Worm (Caenorhabditis elegans): ENCODE data around the gene mam-3.
A peak's percentile ranks its signal among the peaks of the same experiment; 100 is the strongest.

mam-3 gene

DNA sequence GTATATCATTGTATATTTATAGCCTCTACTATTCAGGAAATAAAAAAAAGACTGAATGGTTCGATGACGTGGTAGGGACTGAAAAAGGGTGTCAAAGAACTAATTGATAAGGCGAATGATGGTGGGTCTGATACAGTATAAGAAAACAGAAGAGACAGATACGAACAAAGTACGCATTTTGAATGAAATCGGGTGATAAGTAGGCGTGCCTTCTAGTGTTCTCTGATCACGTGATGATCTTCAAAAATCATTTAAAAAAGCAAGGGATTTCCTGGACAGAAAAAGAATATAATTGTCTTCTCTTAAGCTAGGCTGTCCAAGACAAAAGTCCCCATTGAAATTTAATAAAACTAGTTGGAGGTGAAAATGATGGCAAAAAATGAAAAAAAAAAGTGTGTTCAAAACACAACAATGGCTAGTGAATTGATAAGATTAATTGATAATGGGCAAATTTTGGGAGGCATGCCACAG lies 51.9 kb downstream of the mam-3 start (continued):
- TF ChIP-seq lin-40 (tag; optimal IDR thresholded peaks at IDR 0.05) (peak; percentile 77), C17E4.6 (GFP tag; IDR thresholded peaks at IDR 0.05) (no peak), let-607 (tag; optimal IDR thresholded peaks at IDR 0.05) (peak in 1 of 2 experiments; percentile 41), dpl-1 (GFP tag; optimal IDR thresholded peaks at IDR 0.05) (no peak), hlh-26 (GFP tag; conservative IDR thresholded peaks at IDR 0.05) (no peak), nhr-80 (tag; optimal IDR thresholded peaks at IDR 0.05) (peak; percentile 81), snpc-1.3 (tag; optimal IDR thresholded peaks at IDR 0.05; ENCODE audit: insufficient read depth) (no peak), lin-26 (GFP tag; IDR thresholded peaks at IDR 0.05) (no peak), ceh-91 (GFP tag; IDR thresholded peaks at IDR 0.05) (no peak), F10E7.11 (tag; optimal IDR thresholded peaks at IDR 0.05) (no peak), ceh-79 (tag; optimal IDR thresholded peaks at IDR 0.05) (no peak), rpc-1 (optimal IDR thresholded peaks at IDR 0.05) (no peak), rpc-1 (tag; optimal IDR thresholded peaks at IDR 0.05) (no peak), sptf-2 (GFP tag; optimal IDR thresholded peaks at IDR 0.05) (no peak), Y95B8A.8 (GFP tag; IDR thresholded peaks at IDR 0.05) (no peak), zim-3 (tag; optimal IDR thresholded peaks at IDR 0.05) (no peak), tlf-1 (GFP tag; optimal IDR thresholded peaks at IDR 0.05) (peak; percentile 5)

DNA sequence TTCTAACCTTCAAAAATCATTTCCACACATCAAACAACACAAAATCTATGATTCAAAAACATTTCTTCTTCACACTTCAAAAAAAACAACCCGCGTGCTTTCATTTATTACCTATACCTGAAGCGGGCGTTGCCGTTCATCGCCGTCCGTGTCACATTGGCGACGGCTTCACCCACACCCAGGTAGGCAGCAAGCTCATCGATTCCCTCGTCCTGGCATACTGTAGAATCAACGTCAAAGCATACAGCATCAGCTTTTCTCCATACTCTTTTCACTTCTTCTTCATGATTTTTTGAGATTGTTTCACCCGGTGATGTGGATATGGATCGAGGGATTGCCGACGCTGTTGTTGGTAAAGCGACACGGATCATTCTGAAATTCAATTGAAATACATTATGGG lies 52.9 kb downstream of the mam-3 start:
- TF ChIP-seq mel-28 (tag; optimal IDR thresholded peaks at IDR 0.05; ENCODE audit: borderline replicate concordance) = no peak
- TF ChIP-seq ztf-26 (tag; optimal IDR thresholded peaks at IDR 0.05) = peak; percentile 35
- TF ChIP-seq zim-3 (tag; optimal IDR thresholded peaks at IDR 0.05) = peak; percentile 67
- TF ChIP-seq tbp1 (GFP tag; optimal IDR thresholded peaks at IDR 0.05) = no peak
- TF ChIP-seq dox-1 (GFP tag; IDR thresholded peaks at IDR 0.05) = 0 out of 2 replicates have a peak, but pooled peaks have one; percentile 28
- TF ChIP-seq attf-5 (GFP tag; optimal IDR thresholded peaks at IDR 0.05) = no peak
- no peak for TF ChIP-seq efl-1 (GFP tag; optimal IDR thresholded peaks at IDR 0.05)
- 0 out of 2 replicates have a peak, but pooled peaks have one; percentile 40 for TF ChIP-seq hsf-1 (GFP tag; IDR thresholded peaks at IDR 0.05)
- no peak for TF ChIP-seq cebp-2 (GFP tag; IDR thresholded peaks at IDR 0.05)
- TF ChIP-seq ztf-28 (GFP tag; IDR thresholded peaks at IDR 0.05) = no peak
- TF ChIP-seq lir-1 (GFP tag; conservative IDR thresholded peaks at IDR 0.05) = no peak
- no peak for TF ChIP-seq B0019.2 (GFP tag; conservative IDR thresholded peaks at IDR 0.05)

DNA sequence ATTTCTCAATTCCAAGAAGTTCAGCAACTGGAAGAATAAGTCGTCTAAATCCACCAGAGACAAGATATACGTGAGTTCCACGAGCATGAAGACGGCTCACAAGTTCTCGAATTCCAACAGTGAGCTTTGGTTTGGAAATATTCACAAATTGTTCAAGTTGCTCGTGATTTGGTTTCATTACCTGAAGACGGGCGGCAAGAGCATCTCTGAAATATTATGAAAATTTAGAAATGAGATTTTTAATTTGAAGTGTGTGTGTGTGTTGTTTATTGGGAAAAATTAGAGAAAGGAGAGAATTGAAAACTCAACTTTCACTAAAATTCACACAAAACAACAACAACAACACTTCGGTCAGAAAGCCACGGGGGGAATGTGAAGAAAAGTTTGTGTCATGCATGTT lies 54.4 kb downstream of the mam-3 start:
- no peak for TF ChIP-seq hmg-1.2 (GFP tag; IDR thresholded peaks at IDR 0.05)
- peak; percentile 52 for TF ChIP-seq repo-1 (tag; optimal IDR thresholded peaks at IDR 0.05)

DNA sequence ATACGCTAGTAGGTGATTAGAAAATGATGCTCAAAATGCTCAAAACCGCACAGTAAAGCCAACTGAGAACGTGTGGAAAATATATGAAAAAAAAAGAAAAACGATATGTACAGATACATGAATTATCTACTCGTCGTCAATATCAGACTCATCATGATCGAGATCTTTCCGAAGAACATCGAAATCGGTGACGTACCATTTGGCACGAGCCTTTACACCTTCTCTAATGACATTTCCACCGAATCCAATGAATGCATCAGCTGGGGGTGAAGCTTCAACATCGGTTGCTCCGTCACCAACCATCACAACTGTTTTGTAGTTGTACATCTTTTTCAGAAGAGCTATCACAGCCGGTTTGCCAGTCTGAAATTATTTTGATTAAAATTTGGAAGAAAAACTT lies 55.9 kb downstream of the mam-3 start:
- TF ChIP-seq ZK185.1 (tag; optimal IDR thresholded peaks at IDR 0.05; ENCODE audit: poor library complexity, severe bottlenecking) (peak; percentile 74), nhr-179 (tag; optimal IDR thresholded peaks at IDR 0.05) (no peak), madf-6 (GFP tag; IDR thresholded peaks at IDR 0.05) (no peak), pbrm-1 (GFP tag; IDR thresholded peaks at IDR 0.05) (0 out of 2 replicates have a peak, but pooled peaks have one; percentile 6)

DNA sequence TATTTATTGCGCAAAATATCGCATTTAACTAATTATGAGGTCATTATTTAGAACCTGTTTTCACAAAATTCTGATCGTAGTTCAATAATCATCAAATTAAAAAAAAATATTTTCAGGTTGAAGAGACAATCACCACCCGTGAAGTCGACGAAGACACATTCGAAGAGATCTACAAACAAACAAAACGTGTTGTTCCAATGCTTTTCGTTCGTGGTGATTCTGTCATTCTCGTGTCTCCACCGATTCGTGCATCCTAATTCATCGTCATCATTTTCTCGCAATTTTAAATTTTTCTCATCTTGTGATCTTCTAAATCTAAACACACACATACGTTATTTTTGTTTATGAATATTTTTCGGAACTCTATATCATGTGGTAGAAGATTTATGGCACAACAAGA lies 56.4 kb downstream of the mam-3 start:
- no peak for TF ChIP-seq atf-7 (tag; optimal IDR thresholded peaks at IDR 0.05)
- peak; percentile 20 for TF ChIP-seq gei-17 (GFP tag; optimal IDR thresholded peaks at IDR 0.05)
- peak; percentile 74 for TF ChIP-seq B0035.1 (tag; optimal IDR thresholded peaks at IDR 0.05)
- peak; percentile 21 for TF ChIP-seq hmg-1.2 (GFP tag; IDR thresholded peaks at IDR 0.05)
- TF ChIP-seq athp-1 (tag; optimal IDR thresholded peaks at IDR 0.05) = no peak
- TF ChIP-seq ztf-18 (tag; optimal IDR thresholded peaks at IDR 0.05) = no peak
- TF ChIP-seq lin-54 (GFP tag; optimal IDR thresholded peaks at IDR 0.05) = no peak
- no peak for TF ChIP-seq snpc-4 (GFP tag; optimal IDR thresholded peaks at IDR 0.05)
- no peak for TF ChIP-seq snpc-4 (tag; optimal IDR thresholded peaks at IDR 0.05)
- TF ChIP-seq dpff-1 (tag; optimal IDR thresholded peaks at IDR 0.05) = peak; percentile 50
- TF ChIP-seq nfya-1 (tag; optimal IDR thresholded peaks at IDR 0.05; ENCODE audit: borderline replicate concordance, insufficient read depth) = no peak
- TF ChIP-seq hrde-1 (tag; optimal IDR thresholded peaks at IDR 0.05; ENCODE audit: borderline replicate concordance) = no peak

All from whole organism, young adult.